Worm (Caenorhabditis elegans) whole organism, L2 larva: ENCODE data around the gene rpy-1.

Source experiments
- R02D3.7 ChIP-seq: fragments of 150-350 bp; optimal IDR thresholded peaks from 2 replicates; lab custom pipeline; 2014; ENCODE audit warnings: missing biosample characterization, missing genetic modification characterization
- ZK546.5 ChIP-seq: sonication (generic microtip); optimal IDR thresholded peaks from 2 replicates; lab custom pipeline; 2017; ENCODE audit warnings: missing biosample characterization, missing genetic modification characterization
- aly-2 ChIP-seq: fragments of 150-350 bp; optimal IDR thresholded peaks from 2 replicates; lab custom pipeline; 2014; ENCODE audit warnings: missing biosample characterization, missing genetic modification characterization
- ceh-82 ChIP-seq: fragments of 150-350 bp; optimal IDR thresholded peaks from 2 replicates; lab custom pipeline; 2014; ENCODE audit warnings: missing biosample characterization, missing genetic modification characterization
- dmd-4 ChIP-seq: sonication (generic microtip); optimal IDR thresholded peaks from 2 replicates; lab custom pipeline; 2017; ENCODE audit warnings: missing biosample characterization, missing genetic modification characterization
- egl-27 ChIP-seq: sonication (generic microtip); optimal IDR thresholded peaks from 3 replicates; lab custom pipeline; 2017; ENCODE audit warnings: missing biosample characterization, missing genetic modification reagents, missing genetic modification characterization
- nhr-21 ChIP-seq: fragments of 150-350 bp; optimal IDR thresholded peaks from 2 replicates; lab custom pipeline; 2014; ENCODE audit warnings: missing biosample characterization, missing genetic modification characterization
- nhr-25 ChIP-seq: fragments of 150-350 bp; sonication (generic microtip); optimal IDR thresholded peaks from 3 replicates; lab custom pipeline; 2014; ENCODE audit warnings: missing biosample characterization, missing genetic modification characterization
- skn-1 ChIP-seq: sonication (generic microtip); optimal IDR thresholded peaks from 2 replicates; lab custom pipeline; 2017; ENCODE audit warnings: missing biosample characterization, missing genetic modification characterization
- sma-3 ChIP-seq: sonication (generic microtip); optimal IDR thresholded peaks from 2 replicates; lab custom pipeline; 2016; ENCODE audit warnings: missing genetic modification reagents, missing genetic modification characterization, missing compliant biosample characterization
- snpc-4 ChIP-seq: fragments of 150-350 bp; optimal IDR thresholded peaks from 2 replicates; lab custom pipeline; 2014; ENCODE audit warnings: missing biosample characterization, missing genetic modification characterization
- unc-62 ChIP-seq: fragments of 150-350 bp; optimal IDR thresholded peaks from 2 replicates; lab custom pipeline; 2014; ENCODE audit warnings: missing biosample characterization, missing genetic modification reagents, missing genetic modification characterization
- zag-1 ChIP-seq: fragments of 150-350 bp; optimal IDR thresholded peaks from 2 replicates; lab custom pipeline; 2014; ENCODE audit warnings: missing biosample characterization, missing genetic modification characterization
- ztf-4 ChIP-seq: fragments of 150-350 bp; optimal IDR thresholded peaks from 2 replicates; lab custom pipeline; 2014; ENCODE audit warnings: missing biosample characterization, missing genetic modification characterization

DNA sequence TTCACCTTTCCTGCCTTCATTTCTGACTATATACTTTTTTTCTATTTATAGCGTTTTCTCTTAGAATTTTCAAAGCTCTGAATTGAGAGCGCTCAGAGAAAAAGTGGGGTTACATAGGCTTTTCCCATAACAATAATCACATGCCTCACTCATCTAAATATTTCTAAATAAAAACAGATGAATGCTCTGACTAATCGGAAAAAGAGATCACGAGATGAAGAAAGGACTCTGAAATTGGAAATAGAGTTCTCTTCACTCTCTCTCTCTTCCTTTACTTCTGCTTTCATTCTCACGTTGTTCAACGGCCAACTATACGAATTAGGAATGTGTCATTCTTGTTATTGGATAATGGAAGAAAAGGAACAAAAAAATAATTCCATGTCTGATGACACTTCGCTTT lies 16.4 kb downstream of the rpy-1 start:
- TF ChIP-seq egl-27 (tag; lab: Kevin White, UChicago) = no peak
- no peak for TF ChIP-seq snpc-4
- TF ChIP-seq aly-2 (tag; lab: Kevin White, UChicago) = no peak
- no peak for TF ChIP-seq nhr-25
- TF ChIP-seq ztf-4 (tag; lab: Kevin White, UChicago) = no peak
- TF ChIP-seq dmd-4 (tag; lab: Kevin White, UChicago) = no peak
- no peak for TF ChIP-seq skn-1
- TF ChIP-seq ceh-82 = no peak
- TF ChIP-seq sma-3 (GFP tag; lab: Kevin White, UChicago) = no peak
- no peak for TF ChIP-seq ZK546.5 (tag; lab: Kevin White, UChicago)
- TF ChIP-seq nhr-21 = peak; percentile 9
- no peak for TF ChIP-seq R02D3.7 (tag; lab: Kevin White, UChicago)
- TF ChIP-seq unc-62 = no peak
- TF ChIP-seq zag-1 = no peak
